Fruit fly (Drosophila melanogaster) whole organism, prepupa: ENCODE data around the gene CG10116.

Source experiments
- Blimp-1 ChIP-seq: fragments of 200-800 bp; sonication (Bioruptor generic); optimal IDR thresholded peaks from 3 replicates; lab custom pipeline; 2017; ENCODE audit warnings: missing biosample characterization, missing genetic modification characterization, mild to moderate bottlenecking, moderate library complexity, missing genetic modification reagents
- dac ChIP-seq: fragments of 200-800 bp; sonication (Bioruptor generic); optimal IDR thresholded peaks from 2 replicates; lab custom pipeline; 2017; ENCODE audit warnings: missing biosample characterization, mild to moderate bottlenecking, missing genetic modification characterization

dm6 chr3L:13477453-13478184 is 20.6 kb upstream of the CG10116 start, which contains the start of gene stv:
- no peak for TF ChIP-seq dac (GFP tag; lab: Kevin White, UChicago)
- no peak for TF ChIP-seq Blimp-1
